Worm (Caenorhabditis elegans) whole organism, mixed stage, embryonic: ENCODE data around the gene cul-2.

Experiments used
- M03D4.4 ChIP-seq: sonication (generic microtip); optimal IDR thresholded peaks from 2 replicates; lab custom pipeline; 2017; ENCODE audit warnings: mild to moderate bottlenecking, missing genetic modification characterization, missing compliant biosample characterization
- blmp-1 ChIP-seq: fragments of 150-350 bp; optimal IDR thresholded peaks from 2 replicates; lab custom pipeline; 2014; ENCODE audit warnings: missing biosample characterization, missing genetic modification characterization
- ceh-39 ChIP-seq: fragments of 150-350 bp; optimal IDR thresholded peaks from 2 replicates; lab custom pipeline; 2014; ENCODE audit warnings: missing biosample characterization, missing genetic modification characterization
- ceh-43 ChIP-seq: fragments of 200-800 bp; sonication (Bioruptor generic); optimal IDR thresholded peaks from 2 replicates; lab custom pipeline; 2018; ENCODE audit warnings: mild to moderate bottlenecking, missing genetic modification characterization, moderate library complexity, missing compliant biosample characterization
- ceh-83 ChIP-seq: fragments of 200-800 bp; sonication (Bioruptor generic); optimal IDR thresholded peaks from 2 replicates; lab custom pipeline; 2018; ENCODE audit warnings: mild to moderate bottlenecking, missing genetic modification characterization, missing compliant biosample characterization
- ces-1 ChIP-seq: fragments of 150-350 bp; optimal IDR thresholded peaks from 2 replicates; lab custom pipeline; 2014; ENCODE audit warnings: missing biosample characterization, missing genetic modification reagents, missing genetic modification characterization
- cnd-1 ChIP-seq: fragments of 200-800 bp; sonication (Bioruptor generic); optimal IDR thresholded peaks from 2 replicates; lab custom pipeline; 2018; ENCODE audit warnings: mild to moderate bottlenecking, missing genetic modification characterization, missing compliant biosample characterization
- drap-1 ChIP-seq: fragments of 200-800 bp; sonication (Bioruptor generic); optimal IDR thresholded peaks from 3 replicates; lab custom pipeline; 2018; ENCODE audit warnings: mild to moderate bottlenecking, missing genetic modification characterization, missing compliant biosample characterization
- elt-3 ChIP-seq: fragments of 150-350 bp; optimal IDR thresholded peaks from 2 replicates; lab custom pipeline; 2014; ENCODE audit warnings: missing biosample characterization, missing genetic modification characterization
- flh-1 ChIP-seq: fragments of 200-800 bp; sonication (Bioruptor generic); optimal IDR thresholded peaks from 2 replicates; lab custom pipeline; 2018; ENCODE audit warnings: mild to moderate bottlenecking, missing genetic modification characterization, moderate library complexity, missing compliant biosample characterization
- ham-2 ChIP-seq: fragments of 200-800 bp; sonication (Bioruptor generic); optimal IDR thresholded peaks from 2 replicates; lab custom pipeline; 2018; ENCODE audit warnings: mild to moderate bottlenecking, missing genetic modification characterization, missing compliant biosample characterization
- hlh-1 ChIP-seq: fragments of 150-350 bp; optimal IDR thresholded peaks from 2 replicates; lab custom pipeline; 2014; ENCODE audit warnings: missing biosample characterization, missing genetic modification reagents, missing genetic modification characterization
- lin-13 ChIP-seq: fragments of 150-350 bp; optimal IDR thresholded peaks from 2 replicates; lab custom pipeline; 2014; ENCODE audit warnings: missing biosample characterization, missing genetic modification characterization
- lin-32 ChIP-seq: fragments of 200-800 bp; sonication (Bioruptor generic); optimal IDR thresholded peaks from 2 replicates; lab custom pipeline; 2018; ENCODE audit warnings: mild to moderate bottlenecking, missing genetic modification characterization, missing compliant biosample characterization
- lsy-2 ChIP-seq: fragments of 150-350 bp; optimal IDR thresholded peaks from 2 replicates; lab custom pipeline; 2014; ENCODE audit warnings: missing biosample characterization, missing genetic modification characterization
- mab-5 ChIP-seq: fragments of 150-350 bp; optimal IDR thresholded peaks from 2 replicates; lab custom pipeline; 2014; ENCODE audit warnings: missing biosample characterization, missing genetic modification characterization
- mep-1 ChIP-seq: fragments of 150-350 bp; optimal IDR thresholded peaks from 2 replicates; lab custom pipeline; 2017; ENCODE audit warnings: missing biosample characterization, missing genetic modification reagents, missing genetic modification characterization, inconsistent platforms
- mls-2 ChIP-seq: sonication (generic microtip); optimal IDR thresholded peaks from 2 replicates; lab custom pipeline; 2016; ENCODE audit warnings: mild to moderate bottlenecking, missing genetic modification characterization, moderate library complexity, missing compliant biosample characterization
- nhr-2 ChIP-seq: fragments of 150-350 bp; optimal IDR thresholded peaks from 2 replicates; lab custom pipeline; 2014; ENCODE audit warnings: missing biosample characterization, missing genetic modification characterization
- nhr-237 ChIP-seq: fragments of 150-350 bp; optimal IDR thresholded peaks from 2 replicates; lab custom pipeline; 2014; ENCODE audit warnings: missing biosample characterization, missing genetic modification characterization
- nhr-76 ChIP-seq: sonication (generic microtip); optimal IDR thresholded peaks from 2 replicates; lab custom pipeline; 2017; ENCODE audit warnings: missing biosample characterization, missing genetic modification characterization
- pha-4 ChIP-seq: fragments of 150-350 bp; optimal IDR thresholded peaks from 2 replicates; lab custom pipeline; 2018; ENCODE audit warnings: missing biosample characterization, missing genetic modification reagents, missing genetic modification characterization
- sem-2 ChIP-seq: fragments of 200-800 bp; sonication (Bioruptor generic); optimal IDR thresholded peaks from 2 replicates; lab custom pipeline; 2018; ENCODE audit warnings: mild to moderate bottlenecking, missing genetic modification characterization, missing compliant biosample characterization
- snpc-4 ChIP-seq: fragments of 150-350 bp; optimal IDR thresholded peaks from 2 replicates; lab custom pipeline; 2014; ENCODE audit warnings: missing biosample characterization, missing genetic modification characterization
- sptf-1 ChIP-seq: sonication (generic microtip); optimal IDR thresholded peaks from 2 replicates; lab custom pipeline; 2017; ENCODE audit warnings: mild to moderate bottlenecking, missing genetic modification characterization, moderate library complexity, missing compliant biosample characterization
- tbx-8 ChIP-seq: fragments of 200-800 bp; sonication (Bioruptor generic); optimal IDR thresholded peaks from 2 replicates; lab custom pipeline; 2018; ENCODE audit warnings: mild to moderate bottlenecking, missing genetic modification characterization, moderate library complexity, missing compliant biosample characterization
- unc-120 ChIP-seq: sonication (generic microtip); optimal IDR thresholded peaks from 2 replicates; lab custom pipeline; 2017; ENCODE audit warnings: missing genetic modification characterization, missing compliant biosample characterization; ENCODE audit not compliant: poor library complexity, severe bottlenecking
- unc-39 ChIP-seq: fragments of 150-350 bp; optimal IDR thresholded peaks from 2 replicates; lab custom pipeline; 2014; ENCODE audit warnings: missing biosample characterization, missing genetic modification characterization
- unc-62 ChIP-seq: fragments of 150-350 bp; optimal IDR thresholded peaks from 2 replicates; lab custom pipeline; 2014; ENCODE audit warnings: missing biosample characterization, missing genetic modification reagents, missing genetic modification characterization
- zip-8 ChIP-seq: fragments of 150-350 bp; optimal IDR thresholded peaks from 2 replicates; lab custom pipeline; 2014; ENCODE audit warnings: missing biosample characterization, missing genetic modification characterization
- ztf-11 ChIP-seq: fragments of 150-350 bp; optimal IDR thresholded peaks from 2 replicates; lab custom pipeline; 2014; ENCODE audit warnings: missing biosample characterization, missing genetic modification characterization

Gene cul-2

DNA sequence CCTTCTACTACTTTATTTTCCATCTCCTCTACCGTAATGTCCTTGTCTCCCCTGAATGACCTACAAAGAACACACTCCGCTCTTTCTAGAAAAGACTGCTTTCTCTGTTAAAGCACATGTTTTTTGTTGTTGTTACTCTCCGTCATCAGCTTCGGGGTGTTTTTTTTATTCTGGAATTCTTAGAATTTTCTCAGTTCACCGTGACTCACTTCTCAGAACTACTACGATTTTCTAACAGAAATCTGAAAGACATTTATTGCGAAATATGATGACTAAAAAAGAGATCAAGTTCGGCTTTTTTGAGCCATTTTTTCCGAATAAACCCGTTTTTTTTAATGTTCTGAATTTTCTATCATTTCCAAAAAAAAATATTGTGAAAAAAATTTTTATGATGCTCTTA lies 29.2 kb downstream of the cul-2 start:
- TF ChIP-seq ceh-43 (GFP tag; lab: Kevin White, UChicago) (no peak), drap-1 (GFP tag; lab: Kevin White, UChicago) (no peak)

DNA sequence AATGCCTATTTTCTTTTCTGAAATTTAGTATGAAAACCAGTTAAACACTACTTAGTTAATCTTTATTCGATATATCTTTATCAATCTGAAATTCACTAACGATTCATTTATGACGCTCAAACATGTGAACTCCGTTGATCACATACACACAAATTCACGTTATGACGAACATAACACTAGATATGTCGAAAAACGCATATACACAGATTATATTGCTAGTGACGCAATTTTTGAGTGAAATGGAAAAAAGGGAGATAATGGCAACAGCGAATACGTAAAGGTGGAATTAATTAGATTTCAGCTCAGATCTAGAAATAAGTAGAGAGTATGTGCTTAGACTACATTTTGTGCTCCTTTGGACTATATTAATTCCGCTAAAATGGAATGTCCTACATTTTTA lies 29.8 kb downstream of the cul-2 start:
- TF ChIP-seq unc-120 (tag; lab: Kevin White, UChicago) (no peak), nhr-237 (tag; lab: Kevin White, UChicago) (no peak), unc-62 (GFP tag; lab: Kevin White, UChicago) (no peak), ceh-83 (no peak), lin-32 (GFP tag; lab: Kevin White, UChicago) (no peak), zip-8 (no peak), mab-5 (tag; lab: Kevin White, UChicago) (no peak), hlh-1 (tag; lab: Kevin White, UChicago) (no peak), ham-2 (no peak), mep-1 (tag; lab: Kevin White, UChicago) (no peak), sem-2 (no peak), lin-13 (no peak)

DNA sequence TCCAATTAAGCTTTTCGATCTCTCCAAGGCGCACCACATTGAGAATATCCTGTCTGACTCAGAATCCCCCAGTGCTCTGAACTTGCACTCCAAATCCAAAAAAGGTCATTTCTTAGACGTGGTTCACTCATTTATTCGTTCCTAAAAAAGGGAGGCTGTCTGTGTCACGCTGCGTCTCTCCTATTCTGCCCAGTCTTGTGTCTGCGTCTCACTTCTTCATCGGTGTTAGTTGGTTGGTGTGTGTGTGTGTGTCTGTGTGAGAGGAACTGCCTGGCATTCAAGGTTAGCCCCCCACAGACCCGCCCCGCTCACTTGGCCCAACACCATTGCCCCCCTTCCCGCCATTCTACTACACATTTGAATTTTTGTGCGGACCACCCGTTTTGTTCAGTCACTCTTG lies 30.4 kb downstream of the cul-2 start:
- peak; percentile 30 for TF ChIP-seq unc-62 (GFP tag; lab: Kevin White, UChicago)
- TF ChIP-seq drap-1 (GFP tag; lab: Kevin White, UChicago) = peak; percentile 69
- peak; percentile 55 for TF ChIP-seq ces-1 (GFP tag; lab: Kevin White, UChicago)
- no peak for TF ChIP-seq nhr-76 (tag; lab: Kevin White, UChicago)
- peak; percentile 5 for TF ChIP-seq ztf-11 (tag; lab: Kevin White, UChicago)
- no peak for TF ChIP-seq tbx-8 (GFP tag; lab: Kevin White, UChicago)
- TF ChIP-seq lsy-2 (tag; lab: Kevin White, UChicago) = peak; percentile 34
- TF ChIP-seq mls-2 (tag; lab: Kevin White, UChicago) = peak; percentile 73
- TF ChIP-seq ceh-83 = no peak
- TF ChIP-seq mab-5 (tag; lab: Kevin White, UChicago) = no peak
- TF ChIP-seq nhr-2 (tag; lab: Kevin White, UChicago) = peak; percentile 74
- peak; percentile 84 for TF ChIP-seq ham-2
- peak; percentile 99 for TF ChIP-seq unc-120 (tag; lab: Kevin White, UChicago)
- TF ChIP-seq nhr-237 (tag; lab: Kevin White, UChicago) = no peak
- TF ChIP-seq hlh-1 (tag; lab: Kevin White, UChicago) = peak; percentile 32
- TF ChIP-seq mep-1 (tag; lab: Kevin White, UChicago) = peak; percentile 8
- peak; percentile 53 for TF ChIP-seq cnd-1 (tag; lab: Kevin White, UChicago)
- peak; percentile 56 for TF ChIP-seq lin-13
- no peak for TF ChIP-seq ceh-39
- TF ChIP-seq lin-32 (GFP tag; lab: Kevin White, UChicago) = peak; percentile 10
- TF ChIP-seq blmp-1 = no peak
- peak; percentile 24 for TF ChIP-seq flh-1 (GFP tag; lab: Kevin White, UChicago)
- peak; percentile 55 for TF ChIP-seq pha-4 (tag; lab: Kevin White, UChicago)
- peak; percentile 53 for TF ChIP-seq M03D4.4 (tag; lab: Kevin White, UChicago)
- TF ChIP-seq elt-3 (tag; lab: Kevin White, UChicago) = no peak
- TF ChIP-seq snpc-4 (tag; lab: Kevin White, UChicago) = no peak
- TF ChIP-seq sptf-1 (tag; lab: Kevin White, UChicago) = peak; percentile 17
- no peak for TF ChIP-seq unc-39

DNA sequence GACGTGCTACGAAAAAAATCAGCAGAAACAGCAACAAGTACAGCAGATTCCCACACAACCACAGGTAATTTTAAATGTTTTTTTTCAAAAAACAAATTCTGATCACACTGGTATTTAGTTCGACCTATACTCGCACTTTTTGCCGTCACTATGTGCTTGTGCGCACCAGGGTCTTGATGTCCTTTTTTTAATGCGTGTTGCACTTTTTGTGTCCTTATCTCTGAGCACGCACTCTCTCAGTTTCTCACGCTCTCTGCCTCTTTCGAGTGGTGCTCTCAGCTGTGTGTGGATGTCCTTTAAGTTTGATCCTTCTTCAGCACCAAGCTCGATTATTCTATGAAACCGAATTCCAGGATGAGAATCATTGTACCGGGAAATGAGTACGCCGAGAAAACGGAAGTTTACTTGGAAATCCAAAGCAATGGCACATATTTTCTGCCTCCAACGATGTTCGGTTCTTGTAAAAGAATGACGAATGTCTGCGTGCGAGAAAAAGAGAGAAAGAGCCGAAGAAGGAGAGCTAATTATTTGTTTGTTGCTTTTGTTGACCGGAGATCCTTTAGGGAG lies 31.4 kb downstream of the cul-2 start:
- peak; percentile 1 for TF ChIP-seq pha-4 (tag; lab: Kevin White, UChicago)
- TF ChIP-seq mls-2 (tag; lab: Kevin White, UChicago) = no peak

DNA sequence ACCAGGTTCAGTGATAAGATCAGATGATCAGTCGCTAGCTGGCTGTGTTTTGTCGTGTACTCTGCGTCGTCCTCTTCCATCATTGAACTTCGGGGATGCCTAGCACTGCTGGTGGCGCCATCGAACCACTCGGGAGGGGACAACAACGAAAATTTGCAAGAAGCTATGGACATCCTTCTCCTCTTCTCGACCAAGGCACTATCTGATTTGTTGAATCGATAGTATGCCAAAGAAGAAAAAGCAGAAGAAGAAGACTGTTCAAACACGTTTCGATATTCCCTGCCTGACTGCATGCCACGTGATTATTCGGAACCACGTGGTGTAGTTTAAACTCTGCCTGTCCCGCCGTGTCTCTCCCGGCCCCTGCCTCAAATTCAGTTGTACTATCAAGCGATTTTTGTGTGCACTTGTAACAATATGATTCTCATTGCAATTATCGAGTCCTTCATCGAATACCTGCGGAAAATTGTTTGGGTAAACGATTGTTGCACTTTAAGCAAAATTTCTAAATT lies 32.2 kb downstream of the cul-2 start:
- TF ChIP-seq hlh-1 (tag; lab: Kevin White, UChicago) = peak; percentile 10
- peak; percentile 26 for TF ChIP-seq unc-120 (tag; lab: Kevin White, UChicago)
- TF ChIP-seq unc-39 = no peak
